Fruit fly (Drosophila melanogaster): ENCODE measurements around the gene Rcd7.
A peak's percentile ranks its signal among the peaks of the same experiment; 100 is the strongest.

Rcd7 gene

dm6 chr3L:19590422-19590821 lies 45.5 kb downstream of the Rcd7 start, which contains the start of gene CG14100 (continued):
- TF ChIP-seq Oaz (GFP tag; IDR thresholded peaks at IDR 0.05) (peak; percentile 100), CG11560 (tag; IDR thresholded peaks at IDR 0.05) (peak; percentile 98), knrl (GFP tag; IDR thresholded peaks at IDR 0.05; ENCODE audit: partially characterized antibody) (peak; percentile 52; the same call in 1 of the 3 replicates), CG12659 (GFP tag; optimal IDR thresholded peaks at IDR 0.05) (peak; percentile 100), ewg (GFP tag; optimal IDR thresholded peaks at IDR 0.05) (peak; percentile 100), dmrt11E (tag; optimal IDR thresholded peaks at IDR 0.05) (peak; percentile 100), Sry-β (GFP tag; optimal IDR thresholded peaks at IDR 0.05) (peak; percentile 87), CG17802 (tag; optimal IDR thresholded peaks at IDR 0.05) (peak; percentile 97), NfI (GFP tag; optimal IDR thresholded peaks at IDR 0.05) (peak; percentile 100), CG6791 (GFP tag; IDR thresholded peaks at IDR 0.05; ENCODE audit: partially characterized antibody) (peak; percentile 38; the same call in 1 of the 3 replicates), ase (GFP tag; IDR thresholded peaks at IDR 0.05) (peak; percentile 100), CG30403 (GFP tag; optimal IDR thresholded peaks at IDR 0.05) (peak; percentile 100), pzg (GFP tag; optimal IDR thresholded peaks at IDR 0.05) (peak; percentile 90), chm (GFP tag; IDR thresholded peaks at IDR 0.05) (peak; percentile 100), CHES-1-like (GFP tag; optimal IDR thresholded peaks at IDR 0.05) (peak; percentile 100), NFAT (GFP tag; IDR thresholded peaks at IDR 0.05) (peak; percentile 100), Sin3A (optimal IDR thresholded peaks at IDR 0.05) (peak; percentile 11), CG15601 (tag; optimal IDR thresholded peaks at IDR 0.05) (peak; percentile 100), ac (GFP tag; optimal IDR thresholded peaks at IDR 0.05) (peak; percentile 100), unc-4 (GFP tag; IDR thresholded peaks at IDR 0.05; ENCODE audit: partially characterized antibody) (0 out of 2 replicates have a peak, but pooled peaks have one; percentile 16), CG17829 (tag; optimal IDR thresholded peaks at IDR 0.05) (peak; percentile 100), Doc2 (GFP tag; IDR thresholded peaks at IDR 0.05) (peak; percentile 100), CoRest (tag; optimal IDR thresholded peaks at IDR 0.05) (peak; percentile 100), croc (GFP tag; conservative IDR thresholded peaks at IDR 0.05) (peak; percentile 100), esg (GFP tag; conservative IDR thresholded peaks at IDR 0.05) (peak; percentile 100), ssp (GFP tag; IDR thresholded peaks at IDR 0.05) (peak; percentile 99), Atf3 (GFP tag; optimal IDR thresholded peaks at IDR 0.05) (peak; percentile 100), vfl (GFP tag; optimal IDR thresholded peaks at IDR 0.05) (peak; percentile 100), chn (GFP tag; optimal IDR thresholded peaks at IDR 0.05) (peak; percentile 100), nau (GFP tag; optimal IDR thresholded peaks at IDR 0.05) (no peak), CG12299 (tag; optimal IDR thresholded peaks at IDR 0.05) (peak; percentile 100), CG16813 (GFP tag; IDR thresholded peaks at IDR 0.05; ENCODE audit: partially characterized antibody) (no peak), pho (GFP tag; optimal IDR thresholded peaks at IDR 0.05) (peak; percentile 100), gcm2 (GFP tag; optimal IDR thresholded peaks at IDR 0.05) (peak; percentile 100), cwo (GFP tag; optimal IDR thresholded peaks at IDR 0.05) (peak; percentile 99), schlank (tag; optimal IDR thresholded peaks at IDR 0.05) (peak; percentile 100), CG10274 (GFP tag; optimal IDR thresholded peaks at IDR 0.05) (peak; percentile 98), PHDP (tag; optimal IDR thresholded peaks at IDR 0.05) (peak; percentile 100), ham (GFP tag; IDR thresholded peaks at IDR 0.05) (peak; percentile 100), her (GFP tag; optimal IDR thresholded peaks at IDR 0.05) (peak; percentile 99), CG2116 (GFP tag; optimal IDR thresholded peaks at IDR 0.05) (peak; percentile 95), Kr (GFP tag; optimal IDR thresholded peaks at IDR 0.05) (peak; percentile 99), insv (GFP tag; optimal IDR thresholded peaks at IDR 0.05) (peak; percentile 91 to 93), lab (GFP tag; optimal IDR thresholded peaks at IDR 0.05) (peak; percentile 100), ATbp (GFP tag; optimal IDR thresholded peaks at IDR 0.05) (peak; percentile 100), nmo (GFP tag; optimal IDR thresholded peaks at IDR 0.05) (peak; percentile 100), CG18262 (tag; optimal IDR thresholded peaks at IDR 0.05) (peak; percentile 100), D19A (tag; optimal IDR thresholded peaks at IDR 0.05) (peak; percentile 98), CG31365 (tag; optimal IDR thresholded peaks at IDR 0.05) (peak; percentile 97), Max (GFP tag; optimal IDR thresholded peaks at IDR 0.05) (peak; percentile 100)

Measured in whole organism, embryonic.